Fruit fly (Drosophila melanogaster): ENCODE data around the gene CG11927.

CG11927 gene

dm6 chr2L:4895902-4896301 is 48.3 kb downstream of the CG11927 start:
- TF ChIP-seq CG15710 (tag; optimal IDR thresholded peaks at IDR 0.05) (no peak), Snoo (tag; optimal IDR thresholded peaks at IDR 0.05) (no peak), CG10348 (GFP tag; IDR thresholded peaks at IDR 0.05) (no peak), EcR (GFP tag; optimal IDR thresholded peaks at IDR 0.05) (no peak), CG13204 (GFP tag; optimal IDR thresholded peaks at IDR 0.05) (no peak), gl (tag; optimal IDR thresholded peaks at IDR 0.05) (no peak), CG32121 (GFP tag; IDR thresholded peaks at IDR 0.05) (no peak), CG12605 (GFP tag; IDR thresholded peaks at IDR 0.05) (no peak), Ets98B (GFP tag; IDR thresholded peaks at IDR 0.05) (no peak), D1 (tag; optimal IDR thresholded peaks at IDR 0.05) (no peak), CG34367 (tag; optimal IDR thresholded peaks at IDR 0.05) (no peak), CG9948 (tag; optimal IDR thresholded peaks at IDR 0.05) (no peak), fd96Ca (GFP tag; IDR thresholded peaks at IDR 0.05) (no peak), CG8301 (tag; optimal IDR thresholded peaks at IDR 0.05) (no peak), CG17806 (tag; optimal IDR thresholded peaks at IDR 0.05) (no peak), CG4496 (GFP tag; IDR thresholded peaks at IDR 0.05) (no peak)

- TF ChIP-seq Ets98B (GFP tag; IDR thresholded peaks at IDR 0.05) (0 out of 2 replicates have a peak, but pooled peaks have one; percentile 13), EcR (GFP tag; optimal IDR thresholded peaks at IDR 0.05) (peak; percentile 14), gl (tag; optimal IDR thresholded peaks at IDR 0.05) (no peak)
Observed at dm6 chr2L:4896484-4897205, 49.1 kb downstream of the CG11927 start.

- TF ChIP-seq CG10348 (GFP tag; IDR thresholded peaks at IDR 0.05) (no peak), CG13204 (GFP tag; optimal IDR thresholded peaks at IDR 0.05) (no peak), fd96Ca (GFP tag; IDR thresholded peaks at IDR 0.05) (no peak), CG4496 (GFP tag; IDR thresholded peaks at IDR 0.05) (no peak), CG8159 (tag; optimal IDR thresholded peaks at IDR 0.05) (no peak), rn (GFP tag; IDR thresholded peaks at IDR 0.05) (no peak), CG34367 (tag; optimal IDR thresholded peaks at IDR 0.05) (no peak), Pif1B (GFP tag; optimal IDR thresholded peaks at IDR 0.05) (no peak), CG8301 (tag; optimal IDR thresholded peaks at IDR 0.05) (no peak), D1 (tag; optimal IDR thresholded peaks at IDR 0.05) (no peak), CG17806 (tag; optimal IDR thresholded peaks at IDR 0.05) (no peak), Pif1A (GFP tag; optimal IDR thresholded peaks at IDR 0.05) (no peak), EcR (GFP tag; optimal IDR thresholded peaks at IDR 0.05) (no peak), CG14655 (GFP tag; optimal IDR thresholded peaks at IDR 0.05) (no peak), gl (tag; optimal IDR thresholded peaks at IDR 0.05) (no peak), Ets98B (GFP tag; IDR thresholded peaks at IDR 0.05) (no peak), CG9948 (tag; optimal IDR thresholded peaks at IDR 0.05) (no peak), Snoo (tag; optimal IDR thresholded peaks at IDR 0.05) (no peak), CG32121 (GFP tag; IDR thresholded peaks at IDR 0.05) (no peak)
Observed at dm6 chr2L:4898165-4898564, 50.6 kb downstream of the CG11927 start.

Measured in whole organism, pupa.